Worm (Caenorhabditis elegans): Measurements from ENCODE around the gene Y81B9A.4.

Gene Y81B9A.4

DNA sequence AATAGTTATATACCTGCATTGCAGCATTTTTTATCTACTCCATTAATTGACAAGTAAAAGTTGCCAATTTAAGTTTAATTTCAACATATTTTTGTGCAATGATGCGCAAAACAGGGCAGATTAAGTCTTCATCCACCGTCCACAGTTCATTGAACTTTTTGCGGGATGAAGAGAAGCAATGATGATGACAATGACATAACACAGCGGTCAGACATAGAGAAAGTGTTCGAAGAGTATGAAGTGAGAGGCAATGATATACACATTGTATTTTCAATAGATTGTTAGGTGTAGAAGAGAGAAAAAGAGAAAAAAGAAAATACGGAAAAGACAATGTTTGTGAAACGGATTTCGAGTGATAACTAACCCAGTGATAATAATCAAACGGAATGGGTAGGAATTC, 46.2 kb upstream of the Y81B9A.4 start:
- TF ChIP-seq blmp-1 (tag; optimal IDR thresholded peaks at IDR 0.05) (peak; percentile 87), skn-1 (tag; optimal IDR thresholded peaks at IDR 0.05) (peak; percentile 21), C04F5.9 (tag; optimal IDR thresholded peaks at IDR 0.05) (no peak), vab-15 (tag; optimal IDR thresholded peaks at IDR 0.05) (no peak), elt-3 (tag; optimal IDR thresholded peaks at IDR 0.05) (peak in 1 of 6 experiments; percentile 9), ceh-82 (tag; optimal IDR thresholded peaks at IDR 0.05) (no peak), snu-23 (GFP tag; optimal IDR thresholded peaks at IDR 0.05) (no peak), rnt-1 (tag; optimal IDR thresholded peaks at IDR 0.05) (no peak), mdl-1 (tag; optimal IDR thresholded peaks at IDR 0.05) (no peak), lin-14 (GFP tag; optimal IDR thresholded peaks at IDR 0.05) (peak; percentile 39), hlh-17 (GFP tag; optimal IDR thresholded peaks at IDR 0.05; ENCODE audit: borderline replicate concordance) (no peak), nhr-76 (tag; optimal IDR thresholded peaks at IDR 0.05) (no peak), elt-2 (tag; optimal IDR thresholded peaks at IDR 0.05) (no peak), egl-27 (tag; optimal IDR thresholded peaks at IDR 0.05) (no peak), swsn-7 (tag; optimal IDR thresholded peaks at IDR 0.05) (no peak), dsc-1 (tag; optimal IDR thresholded peaks at IDR 0.05) (no peak), lin-35 (GFP tag; optimal IDR thresholded peaks at IDR 0.05) (no peak), mep-1 (tag; optimal IDR thresholded peaks at IDR 0.05) (peak; percentile 32)

DNA sequence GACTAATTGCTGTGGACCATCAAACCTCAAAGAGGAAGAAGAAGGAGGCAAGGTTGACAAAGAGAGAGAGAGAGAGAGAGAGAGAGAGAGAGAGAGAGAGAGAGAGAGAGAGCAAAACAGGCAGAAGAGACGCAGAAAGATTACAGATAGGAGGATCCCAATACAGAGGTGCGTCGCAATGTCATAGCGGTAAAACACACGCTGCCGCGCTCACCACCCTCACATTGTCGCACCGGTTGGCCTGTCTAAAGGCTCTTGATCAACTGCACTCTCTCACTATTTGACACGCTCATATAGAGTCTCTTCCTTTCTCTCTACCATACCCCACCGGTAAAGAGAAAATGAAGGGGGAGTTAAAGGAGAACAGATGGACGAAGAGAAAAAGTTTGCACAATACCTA, 44.5 kb upstream of the Y81B9A.4 start:
- TF ChIP-seq nhr-90 (tag; optimal IDR thresholded peaks at IDR 0.05; ENCODE audit: poor library complexity) = peak; percentile 55
- TF ChIP-seq skn-1 (tag; optimal IDR thresholded peaks at IDR 0.05) = peak; percentile 3
- TF ChIP-seq lsy-2 (tag; optimal IDR thresholded peaks at IDR 0.05) = peak in 1 of 2 experiments; percentile 14
- no peak for TF ChIP-seq ceh-82 (tag; optimal IDR thresholded peaks at IDR 0.05)
- no peak for TF ChIP-seq vab-15 (tag; optimal IDR thresholded peaks at IDR 0.05)
- no peak for TF ChIP-seq mab-9 (GFP tag; IDR thresholded peaks at IDR 0.05)
- TF ChIP-seq lin-35 (GFP tag; optimal IDR thresholded peaks at IDR 0.05) = peak; percentile 18 to 53
- no peak for TF ChIP-seq Y116A8C.19 (tag; optimal IDR thresholded peaks at IDR 0.05; ENCODE audit: borderline replicate concordance)
- no peak for TF ChIP-seq nhr-12 (tag; optimal IDR thresholded peaks at IDR 0.05)
- TF ChIP-seq lin-39 (tag; optimal IDR thresholded peaks at IDR 0.05) = no peak
- peak; percentile 44; the same call in 1 of the 2 replicates for TF ChIP-seq grh-1 (GFP tag; IDR thresholded peaks at IDR 0.05)
- TF ChIP-seq elt-2 (tag; optimal IDR thresholded peaks at IDR 0.05) = no peak
- no peak for TF ChIP-seq ztf-11 (tag; optimal IDR thresholded peaks at IDR 0.05)
- no peak for TF ChIP-seq unc-62 (GFP tag; optimal IDR thresholded peaks at IDR 0.05)
- TF ChIP-seq ama-1 (optimal IDR thresholded peaks at IDR 0.05) = no peak
- TF ChIP-seq blmp-1 (tag; optimal IDR thresholded peaks at IDR 0.05) = peak; percentile 38
- no peak for TF ChIP-seq xbp-1 (tag; optimal IDR thresholded peaks at IDR 0.05)
- no peak for TF ChIP-seq mep-1 (tag; optimal IDR thresholded peaks at IDR 0.05)
- peak in 1 of 2 experiments; percentile 40 for TF ChIP-seq efl-1 (optimal IDR thresholded peaks at IDR 0.05)
- TF ChIP-seq efl-1 (GFP tag; optimal IDR thresholded peaks at IDR 0.05 in 1 of 2) = no peak
- no peak for TF ChIP-seq snpc-4 (tag; optimal IDR thresholded peaks at IDR 0.05)
- no peak for TF ChIP-seq lir-3 (tag; optimal IDR thresholded peaks at IDR 0.05; ENCODE audit: poor library complexity)
- peak in 1 of 2 experiments; percentile 65 for TF ChIP-seq mdl-1 (tag; optimal IDR thresholded peaks at IDR 0.05)
- no peak for TF ChIP-seq hlh-17 (GFP tag; optimal IDR thresholded peaks at IDR 0.05; ENCODE audit: borderline replicate concordance)
- peak; percentile 93 for TF ChIP-seq nhr-85 (tag)
- TF ChIP-seq lin-15B (tag; optimal IDR thresholded peaks at IDR 0.05) = no peak
- TF ChIP-seq efl-3 (GFP tag; optimal IDR thresholded peaks at IDR 0.05) = no peak
- no peak for TF ChIP-seq ceh-88 (GFP tag; IDR thresholded peaks at IDR 0.05)
- TF ChIP-seq ets-5 (GFP tag; IDR thresholded peaks at IDR 0.05) = no peak
- no peak for TF ChIP-seq nhr-11 (tag; optimal IDR thresholded peaks at IDR 0.05)
- peak; percentile 68 for TF ChIP-seq snu-23 (GFP tag; optimal IDR thresholded peaks at IDR 0.05)
- TF ChIP-seq ceh-63 (GFP tag; optimal IDR thresholded peaks at IDR 0.05) = no peak
- no peak for TF ChIP-seq lin-13 (GFP tag; optimal IDR thresholded peaks at IDR 0.05)
- peak; percentile 75 for TF ChIP-seq lin-14 (GFP tag; optimal IDR thresholded peaks at IDR 0.05)
- no peak for TF ChIP-seq ztf-4 (tag; optimal IDR thresholded peaks at IDR 0.05)
- no peak for TF ChIP-seq pax-3 (tag; optimal IDR thresholded peaks at IDR 0.05)
- TF ChIP-seq zip-4 (GFP tag; optimal IDR thresholded peaks at IDR 0.05) = no peak
- no peak for TF ChIP-seq pag-3 (tag; optimal IDR thresholded peaks at IDR 0.05; ENCODE audit: borderline replicate concordance, insufficient read depth)
- TF ChIP-seq nhr-47 (tag; optimal IDR thresholded peaks at IDR 0.05) = peak; percentile 9
- peak; percentile 49 for TF ChIP-seq rnt-1 (tag; optimal IDR thresholded peaks at IDR 0.05)
- no peak for TF ChIP-seq hpl-2 (GFP tag; optimal IDR thresholded peaks at IDR 0.05)
- TF ChIP-seq sptf-1 (tag; optimal IDR thresholded peaks at IDR 0.05) = no peak
- no peak for TF ChIP-seq C04F5.9 (tag; optimal IDR thresholded peaks at IDR 0.05)
- TF ChIP-seq isw-1 (GFP tag; IDR thresholded peaks at IDR 0.05) = no peak
